Worm (Caenorhabditis elegans) whole organism, late embryonic: Measurements from ENCODE around the gene F11D5.5.

Experiments
- ama-1 ChIP-seq: fragments of 150-350 bp; optimal IDR thresholded peaks from 2 replicates; lab custom pipeline; 2014
- ceh-19 ChIP-seq: fragments of 200-800 bp; sonication (Bioruptor generic); optimal IDR thresholded peaks from 2 replicates; lab custom pipeline; 2018; ENCODE audit warnings: mild to moderate bottlenecking, missing genetic modification characterization, missing compliant biosample characterization
- dmd-4 ChIP-seq: sonication (generic microtip); optimal IDR thresholded peaks from 2 replicates; lab custom pipeline; 2016; ENCODE audit warnings: borderline replicate concordance, missing genetic modification characterization, missing compliant biosample characterization
- eyg-1 ChIP-seq: sonication (generic microtip); optimal IDR thresholded peaks from 2 replicates; lab custom pipeline; 2016; ENCODE audit warnings: missing genotype, missing genetic modification characterization, missing compliant biosample characterization
- pha-4 ChIP-seq: fragments of 150-350 bp; optimal IDR thresholded peaks from 2 replicates; lab custom pipeline; 2018; ENCODE audit warnings: missing biosample characterization, missing genetic modification reagents, missing genetic modification characterization
- sdc-2 ChIP-seq: sonication (generic microtip); optimal IDR thresholded peaks from 2 replicates; lab custom pipeline; 2016; ENCODE audit warnings: missing genotype, missing genetic modification characterization, missing compliant biosample characterization
- unc-55 ChIP-seq: sonication (generic microtip); optimal IDR thresholded peaks from 2 replicates; lab custom pipeline; 2017; ENCODE audit warnings: missing biosample characterization, missing genetic modification reagents, missing genetic modification characterization

DNA sequence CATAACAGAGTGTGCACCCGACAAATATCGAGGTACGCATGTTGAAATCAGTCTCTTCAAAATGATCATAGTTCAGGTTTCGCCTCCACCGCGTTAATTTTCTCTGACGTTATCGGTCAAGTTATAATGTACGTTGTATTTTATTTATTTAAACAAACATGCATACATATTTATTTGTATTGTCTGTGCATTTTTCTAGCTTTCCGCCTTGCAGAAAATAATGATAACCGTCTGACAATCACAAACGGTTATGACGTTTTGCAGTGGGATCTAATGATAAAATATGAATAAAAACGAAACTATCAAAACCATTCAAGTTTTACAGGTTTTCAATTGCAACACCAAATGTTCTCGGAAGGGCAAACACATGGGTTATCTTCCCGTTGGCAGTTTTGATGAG, 18.7 kb upstream of the F11D5.5 start:
- TF ChIP-seq ama-1 (lab: Kevin White, UChicago) (no peak), unc-55 (GFP tag; lab: Kevin White, UChicago) (no peak), sdc-2 (tag; lab: Kevin White, UChicago) (no peak), eyg-1 (tag; lab: Kevin White, UChicago) (no peak), pha-4 (no peak), ceh-19 (no peak), dmd-4 (tag; lab: Kevin White, UChicago) (no peak)
